Worm (Caenorhabditis elegans) whole organism, L2 larva: ENCODE measurements around the gene col-17.

Source experiments
- C34F6.9 ChIP-seq: fragments of 150-350 bp; optimal IDR thresholded peaks from 2 replicates; lab custom pipeline; 2014; ENCODE audit warnings: missing biosample characterization, missing genetic modification characterization
- F13H6.1 ChIP-seq: sonication (generic microtip); optimal IDR thresholded peaks from 2 replicates; lab custom pipeline; 2016; ENCODE audit warnings: missing genetic modification characterization, missing compliant biosample characterization
- R02D3.7 ChIP-seq: fragments of 150-350 bp; optimal IDR thresholded peaks from 2 replicates; lab custom pipeline; 2014; ENCODE audit warnings: missing biosample characterization, missing genetic modification characterization
- Y55F3AM.14 ChIP-seq: fragments of 200-800 bp; sonication (Bioruptor generic); optimal IDR thresholded peaks from 2 replicates; lab custom pipeline; 2018; ENCODE audit warnings: mild to moderate bottlenecking, missing genetic modification characterization, missing compliant biosample characterization
- ZK546.5 ChIP-seq: sonication (generic microtip); optimal IDR thresholded peaks from 2 replicates; lab custom pipeline; 2017; ENCODE audit warnings: missing biosample characterization, missing genetic modification characterization
- aly-2 ChIP-seq: fragments of 150-350 bp; optimal IDR thresholded peaks from 2 replicates; lab custom pipeline; 2014; ENCODE audit warnings: missing biosample characterization, missing genetic modification characterization
- ama-1 ChIP-seq: fragments of 150-350 bp; optimal IDR thresholded peaks from 2 replicates; lab custom pipeline; 2018; ENCODE audit warnings: inconsistent platforms
- blmp-1 ChIP-seq: sonication (generic microtip); optimal IDR thresholded peaks from 2 replicates; lab custom pipeline; 2017; ENCODE audit warnings: missing genetic modification characterization, mild to moderate bottlenecking, missing compliant biosample characterization, antibody characterized with exemption, moderate library complexity; ENCODE audit not compliant: insufficient read depth
- ceh-16 ChIP-seq: fragments of 150-350 bp; optimal IDR thresholded peaks from 2 replicates; lab custom pipeline; 2014; ENCODE audit warnings: missing biosample characterization, missing genetic modification characterization
- ceh-82 ChIP-seq: fragments of 150-350 bp; optimal IDR thresholded peaks from 2 replicates; lab custom pipeline; 2014; ENCODE audit warnings: missing biosample characterization, missing genetic modification characterization
- crh-2 ChIP-seq: sonication (generic microtip); optimal IDR thresholded peaks from 2 replicates; lab custom pipeline; 2017; ENCODE audit warnings: missing biosample characterization, missing genetic modification characterization
- elt-3 ChIP-seq: sonication (generic microtip); optimal IDR thresholded peaks from 2 replicates; lab custom pipeline; 2017; ENCODE audit warnings: missing biosample characterization, missing genetic modification characterization
- fos-1 ChIP-seq: fragments of 150-350 bp; optimal IDR thresholded peaks from 2 replicates; lab custom pipeline; 2014; ENCODE audit warnings: missing biosample characterization, missing genetic modification characterization
- gmeb-1 ChIP-seq: fragments of 150-350 bp; optimal IDR thresholded peaks from 2 replicates; lab custom pipeline; 2014; ENCODE audit warnings: missing biosample characterization, missing genetic modification characterization
- lin-11 ChIP-seq: fragments of 150-350 bp; sonication (generic microtip); optimal IDR thresholded peaks from 2 replicates; lab custom pipeline; 2014; ENCODE audit warnings: missing biosample characterization, missing genetic modification characterization, inconsistent platforms, mixed read lengths
- lin-13 ChIP-seq: fragments of 150-350 bp; optimal IDR thresholded peaks from 2 replicates; lab custom pipeline; 2014; ENCODE audit warnings: missing biosample characterization, missing genetic modification reagents, missing genetic modification characterization
- lin-39 ChIP-seq: fragments of 150-350 bp; optimal IDR thresholded peaks from 2 replicates; lab custom pipeline; 2014; ENCODE audit warnings: missing biosample characterization, missing genetic modification reagents, missing genetic modification characterization
- lsy-2 ChIP-seq, 2 experiments: fragments of 150-350 bp in 1 of 2; sonication (generic microtip) in 1 of 2; optimal IDR thresholded peaks; 2 replicates each; lab custom pipeline; 2014 to 2017; ENCODE audit warnings: missing biosample characterization in 2 of 2, missing genetic modification characterization in 2 of 2
- mab-5 ChIP-seq: fragments of 150-350 bp; optimal IDR thresholded peaks from 2 replicates; lab custom pipeline; 2014; ENCODE audit warnings: missing biosample characterization, missing genetic modification characterization
- mdl-1 ChIP-seq, 2 experiments: fragments of 150-350 bp in 1 of 2; sonication (generic microtip) in 1 of 2; optimal IDR thresholded peaks; 2 replicates each; lab custom pipeline; 2017; ENCODE audit warnings: missing biosample characterization in 2 of 2, missing genetic modification characterization in 2 of 2
- nhr-10 ChIP-seq: sonication (generic microtip); optimal IDR thresholded peaks from 2 replicates; lab custom pipeline; 2017; ENCODE audit warnings: missing biosample characterization, missing genetic modification characterization
- nhr-11 ChIP-seq: fragments of 150-350 bp; optimal IDR thresholded peaks from 2 replicates; lab custom pipeline; 2014; ENCODE audit warnings: missing biosample characterization, missing genetic modification characterization
- nhr-12 ChIP-seq: fragments of 150-350 bp; optimal IDR thresholded peaks from 2 replicates; lab custom pipeline; 2014; ENCODE audit warnings: missing biosample characterization, missing genetic modification characterization
- nhr-129 ChIP-seq: fragments of 150-350 bp; optimal IDR thresholded peaks from 2 replicates; lab custom pipeline; 2014; ENCODE audit warnings: missing biosample characterization, missing genetic modification characterization
- nhr-21 ChIP-seq: fragments of 150-350 bp; optimal IDR thresholded peaks from 2 replicates; lab custom pipeline; 2014; ENCODE audit warnings: missing biosample characterization, missing genetic modification characterization
- nhr-23 ChIP-seq: fragments of 150-350 bp; optimal IDR thresholded peaks from 2 replicates; lab custom pipeline; 2014; ENCODE audit warnings: missing biosample characterization, missing genetic modification reagents, missing genetic modification characterization
- nhr-237 ChIP-seq: fragments of 150-350 bp; optimal IDR thresholded peaks from 2 replicates; lab custom pipeline; 2014; ENCODE audit warnings: missing biosample characterization, missing genetic modification characterization
- nhr-25 ChIP-seq: fragments of 150-350 bp; sonication (generic microtip); optimal IDR thresholded peaks from 3 replicates; lab custom pipeline; 2014; ENCODE audit warnings: missing biosample characterization, missing genetic modification characterization
- nhr-6 ChIP-seq: fragments of 150-350 bp; optimal IDR thresholded peaks from 2 replicates; lab custom pipeline; 2014; ENCODE audit warnings: missing biosample characterization, missing genetic modification characterization
- peb-1 ChIP-seq: fragments of 150-350 bp; optimal IDR thresholded peaks from 2 replicates; lab custom pipeline; 2014; ENCODE audit warnings: missing biosample characterization, missing genetic modification characterization
- skn-1 ChIP-seq: sonication (generic microtip); optimal IDR thresholded peaks from 2 replicates; lab custom pipeline; 2017; ENCODE audit warnings: missing biosample characterization, missing genetic modification characterization
- sma-3 ChIP-seq: sonication (generic microtip); optimal IDR thresholded peaks from 2 replicates; lab custom pipeline; 2016; ENCODE audit warnings: missing genetic modification reagents, missing genetic modification characterization, missing compliant biosample characterization
- sma-9 ChIP-seq, 2 experiments: fragments of 150-350 bp in 1 of 2; sonication (generic microtip) in 1 of 2; optimal IDR thresholded peaks; 2 replicates each; lab custom pipeline; 2014 to 2016; ENCODE audit warnings: missing genetic modification characterization in 2 of 2, mild to moderate bottlenecking in 1 of 2, missing biosample characterization in 1 of 2, missing compliant biosample characterization in 1 of 2, missing genetic modification reagents in 1 of 2, moderate library complexity in 1 of 2
- snpc-4 ChIP-seq: fragments of 150-350 bp; optimal IDR thresholded peaks from 2 replicates; lab custom pipeline; 2014; ENCODE audit warnings: missing biosample characterization, missing genetic modification characterization
- unc-55 ChIP-seq: fragments of 150-350 bp; sonication (generic microtip); optimal IDR thresholded peaks from 3 replicates; lab custom pipeline; 2014; ENCODE audit warnings: missing biosample characterization, missing genetic modification reagents, missing genetic modification characterization
- unc-62 ChIP-seq: fragments of 150-350 bp; optimal IDR thresholded peaks from 2 replicates; lab custom pipeline; 2014; ENCODE audit warnings: missing biosample characterization, missing genetic modification reagents, missing genetic modification characterization
- zag-1 ChIP-seq: fragments of 150-350 bp; optimal IDR thresholded peaks from 2 replicates; lab custom pipeline; 2014; ENCODE audit warnings: missing biosample characterization, missing genetic modification characterization
- ztf-1 ChIP-seq: fragments of 200-800 bp; sonication (Bioruptor generic); conservative IDR thresholded peaks from 2 replicates; pipeline ENCODE4 v1.3.6; 2022; ENCODE audit warnings: missing genetic modification characterization, missing compliant biosample characterization
- ztf-4 ChIP-seq: fragments of 150-350 bp; optimal IDR thresholded peaks from 2 replicates; lab custom pipeline; 2014; ENCODE audit warnings: missing biosample characterization, missing genetic modification characterization

Gene col-17

DNA sequence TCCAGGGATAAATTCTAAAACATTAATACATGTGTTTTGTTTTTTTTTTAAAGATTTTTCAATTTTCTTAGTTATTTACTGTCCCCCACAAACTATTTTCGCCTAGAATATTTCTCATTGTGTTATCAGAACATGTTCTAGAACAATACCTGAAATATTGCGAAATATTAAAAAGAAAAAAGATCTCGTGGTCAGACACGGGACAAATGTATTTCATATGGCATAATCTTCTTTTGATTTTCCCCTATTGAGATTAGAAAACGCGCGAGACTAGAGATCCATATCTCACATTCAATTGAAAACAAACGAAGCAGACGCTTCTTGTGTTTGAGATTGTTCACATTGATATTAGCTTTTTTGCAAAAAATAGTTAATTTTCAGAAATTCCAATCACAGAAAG lies 11.3 kb downstream of the col-17 start:
- TF ChIP-seq F13H6.1 (tag; lab: Kevin White, UChicago), result no peak
- no peak for TF ChIP-seq snpc-4 (tag; lab: Kevin White, UChicago)
- no peak for TF ChIP-seq blmp-1 (tag; lab: Kevin White, UChicago)
- TF ChIP-seq nhr-23 (tag; lab: Kevin White, UChicago), result no peak
- no peak for TF ChIP-seq mdl-1 (tag; optimal IDR thresholded peaks at IDR 0.05; lab: Kevin White, UChicago)
- TF ChIP-seq nhr-25 (tag; lab: Kevin White, UChicago), result peak; percentile 73
- peak; percentile 13 for TF ChIP-seq nhr-129 (tag; lab: Kevin White, UChicago)
- TF ChIP-seq zag-1 (tag; lab: Kevin White, UChicago), result no peak
- TF ChIP-seq elt-3, result no peak
- no peak for TF ChIP-seq ama-1 (lab: Kevin White, UChicago)
- peak; percentile 4 for TF ChIP-seq crh-2 (tag; lab: Kevin White, UChicago)
- TF ChIP-seq Y55F3AM.14 (GFP tag; lab: Kevin White, UChicago), result no peak
- peak in 1 of 2 experiments; percentile 52 for TF ChIP-seq lsy-2 (tag; optimal IDR thresholded peaks at IDR 0.05; lab: Kevin White, UChicago)
- no peak for TF ChIP-seq nhr-10 (tag; lab: Kevin White, UChicago)
- peak; percentile 11 for TF ChIP-seq gmeb-1 (tag; lab: Kevin White, UChicago)
- peak; percentile 6 for TF ChIP-seq unc-55 (GFP tag; lab: Kevin White, UChicago)
- TF ChIP-seq sma-9 (GFP tag; optimal IDR thresholded peaks at IDR 0.05; lab: Kevin White, UChicago), result peak; percentile 32
- TF ChIP-seq sma-9 (tag; optimal IDR thresholded peaks at IDR 0.05; lab: Kevin White, UChicago), result no peak
- TF ChIP-seq ceh-82 (tag; lab: Kevin White, UChicago), result no peak
- TF ChIP-seq sma-3 (GFP tag; lab: Kevin White, UChicago), result no peak
- no peak for TF ChIP-seq R02D3.7 (tag; lab: Kevin White, UChicago)
- TF ChIP-seq peb-1 (tag; lab: Kevin White, UChicago), result no peak
- TF ChIP-seq nhr-21 (tag; lab: Kevin White, UChicago), result peak; percentile 58
- no peak for TF ChIP-seq ceh-16
- TF ChIP-seq ztf-1 (GFP tag; lab: Robert Waterston, UW), result no peak
- TF ChIP-seq skn-1 (tag; lab: Kevin White, UChicago), result peak; percentile 1
- no peak for TF ChIP-seq nhr-11 (tag; lab: Kevin White, UChicago)
- TF ChIP-seq nhr-237 (tag; lab: Kevin White, UChicago), result no peak
- TF ChIP-seq nhr-6 (tag; lab: Kevin White, UChicago), result no peak
- no peak for TF ChIP-seq ZK546.5 (tag; lab: Kevin White, UChicago)
- TF ChIP-seq fos-1 (tag; lab: Kevin White, UChicago), result no peak
- no peak for TF ChIP-seq lin-39 (tag; lab: Kevin White, UChicago)
- TF ChIP-seq ztf-4 (tag; lab: Kevin White, UChicago), result no peak
- TF ChIP-seq unc-62 (GFP tag; lab: Kevin White, UChicago), result no peak
- TF ChIP-seq nhr-12 (tag; lab: Kevin White, UChicago), result no peak
- TF ChIP-seq mab-5, result no peak
- TF ChIP-seq C34F6.9 (tag; lab: Kevin White, UChicago), result peak; percentile 54
- TF ChIP-seq lin-13 (GFP tag; lab: Kevin White, UChicago), result no peak
- TF ChIP-seq, all 48 proteins: peak for 10

DNA sequence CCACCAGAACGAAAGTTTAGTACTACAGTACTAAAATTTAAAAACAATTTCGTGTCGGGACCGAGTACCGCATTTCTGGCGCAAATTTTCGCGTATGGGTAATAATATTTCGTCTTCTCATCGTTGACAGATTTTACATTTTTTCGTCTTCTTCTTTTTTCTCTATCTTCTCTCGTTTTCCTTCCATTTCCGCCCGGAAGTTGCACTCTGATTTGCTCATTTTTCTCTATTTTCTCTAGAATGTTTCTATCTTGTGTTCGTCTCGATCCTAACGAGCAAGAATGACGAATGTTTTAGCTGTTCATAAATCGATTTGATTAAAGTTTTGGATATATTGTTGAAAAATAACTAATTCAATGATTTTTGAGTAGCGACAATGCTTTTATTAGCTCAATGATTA lies 11.9 kb downstream of the col-17 start:
- TF ChIP-seq C34F6.9 (tag; lab: Kevin White, UChicago), result peak; percentile 15
- peak; percentile 2 to 24 for TF ChIP-seq lsy-2 (tag; optimal IDR thresholded peaks at IDR 0.05; lab: Kevin White, UChicago)
- no peak for TF ChIP-seq lin-11 (tag; lab: Kevin White, UChicago)
- peak; percentile 49 for TF ChIP-seq sma-9 (GFP tag; optimal IDR thresholded peaks at IDR 0.05; lab: Kevin White, UChicago)
- TF ChIP-seq sma-9 (tag; optimal IDR thresholded peaks at IDR 0.05; lab: Kevin White, UChicago), result no peak

DNA sequence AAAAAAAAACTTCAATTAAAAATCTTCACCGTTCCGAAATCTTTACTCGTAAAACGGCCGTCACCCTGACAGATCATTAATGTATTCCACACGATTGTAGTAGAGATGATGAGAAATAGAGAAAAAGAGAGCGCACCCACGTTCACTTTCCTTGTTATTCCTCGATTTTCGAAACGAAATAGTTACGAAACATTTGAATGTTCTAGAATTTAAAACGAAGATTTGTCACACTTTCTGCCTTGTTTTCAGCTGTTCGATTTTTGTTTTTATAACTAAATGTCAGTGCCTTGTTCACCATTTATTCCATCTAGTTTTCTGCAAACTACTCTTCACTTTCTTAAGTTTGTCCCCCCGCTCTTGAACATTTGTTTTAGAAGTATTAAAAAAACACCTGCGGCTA lies 12.6 kb downstream of the col-17 start:
- TF ChIP-seq ZK546.5 (tag; lab: Kevin White, UChicago) (no peak), aly-2 (no peak), unc-55 (GFP tag; lab: Kevin White, UChicago) (peak; percentile 35), C34F6.9 (tag; lab: Kevin White, UChicago) (peak; percentile 39)
